Worm (Caenorhabditis elegans) whole organism, mixed stage, embryonic: ENCODE measurements around the gene fbxb-10.

ENCODE experiments used
- M03D4.4 ChIP-seq: sonication (generic microtip); optimal IDR thresholded peaks from 2 replicates; lab custom pipeline; 2017; ENCODE audit warnings: mild to moderate bottlenecking, missing genetic modification characterization, missing compliant biosample characterization
- bed-3 ChIP-seq: fragments of 200-800 bp; sonication (Bioruptor generic); optimal IDR thresholded peaks from 3 replicates; lab custom pipeline; 2018; ENCODE audit warnings: mild to moderate bottlenecking, missing genetic modification characterization, moderate library complexity, missing compliant biosample characterization
- ceh-43 ChIP-seq: fragments of 200-800 bp; sonication (Bioruptor generic); optimal IDR thresholded peaks from 2 replicates; lab custom pipeline; 2018; ENCODE audit warnings: mild to moderate bottlenecking, missing genetic modification characterization, moderate library complexity, missing compliant biosample characterization
- ces-1 ChIP-seq: fragments of 150-350 bp; optimal IDR thresholded peaks from 2 replicates; lab custom pipeline; 2014; ENCODE audit warnings: missing biosample characterization, missing genetic modification reagents, missing genetic modification characterization
- elt-1 ChIP-seq: sonication (generic microtip); optimal IDR thresholded peaks from 2 replicates; lab custom pipeline; 2017; ENCODE audit warnings: missing genetic modification characterization, mild to moderate bottlenecking, missing compliant biosample characterization, antibody characterized with exemption, moderate library complexity, borderline replicate concordance; ENCODE audit not compliant: insufficient read depth
- nhr-237 ChIP-seq: fragments of 150-350 bp; optimal IDR thresholded peaks from 2 replicates; lab custom pipeline; 2014; ENCODE audit warnings: missing biosample characterization, missing genetic modification characterization
- nhr-28 ChIP-seq: fragments of 150-350 bp; optimal IDR thresholded peaks from 2 replicates; lab custom pipeline; 2014; ENCODE audit warnings: missing biosample characterization, missing genetic modification characterization
- sem-2 ChIP-seq: fragments of 200-800 bp; sonication (Bioruptor generic); optimal IDR thresholded peaks from 2 replicates; lab custom pipeline; 2018; ENCODE audit warnings: mild to moderate bottlenecking, missing genetic modification characterization, missing compliant biosample characterization
- sptf-1 ChIP-seq: sonication (generic microtip); optimal IDR thresholded peaks from 2 replicates; lab custom pipeline; 2017; ENCODE audit warnings: mild to moderate bottlenecking, missing genetic modification characterization, moderate library complexity, missing compliant biosample characterization
- ztf-11 ChIP-seq: fragments of 150-350 bp; optimal IDR thresholded peaks from 2 replicates; lab custom pipeline; 2014; ENCODE audit warnings: missing biosample characterization, missing genetic modification characterization

DNA sequence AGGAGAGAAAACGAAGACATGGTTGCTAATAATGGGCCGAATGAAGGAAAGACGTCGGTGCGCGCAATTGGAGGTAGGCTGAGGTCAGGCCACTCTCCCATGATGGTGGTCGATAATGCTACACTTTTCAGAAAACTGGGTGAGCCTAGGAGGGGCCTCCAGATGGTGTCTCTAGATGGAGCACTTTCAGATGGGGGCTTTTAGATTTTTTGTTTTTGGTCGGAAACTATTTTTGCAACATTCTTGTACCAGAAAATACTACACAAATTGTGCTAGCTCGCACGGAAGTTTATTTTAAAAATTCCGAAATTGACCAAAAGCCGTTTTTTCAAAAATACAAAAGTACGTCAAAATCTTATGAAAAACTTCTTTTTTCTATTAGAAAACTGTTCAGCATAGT lies at the start of gene fbxb-10:
- TF ChIP-seq nhr-237 (tag; lab: Kevin White, UChicago), result no peak
- TF ChIP-seq elt-1, result no peak
- TF ChIP-seq nhr-28 (tag; lab: Kevin White, UChicago), result no peak
- no peak for TF ChIP-seq ztf-11 (tag; lab: Kevin White, UChicago)
- no peak for TF ChIP-seq M03D4.4 (tag; lab: Kevin White, UChicago)
- no peak for TF ChIP-seq ces-1 (GFP tag; lab: Kevin White, UChicago)
- TF ChIP-seq sptf-1 (tag; lab: Kevin White, UChicago), result no peak
- TF ChIP-seq ceh-43 (GFP tag; lab: Kevin White, UChicago), result no peak
- no peak for TF ChIP-seq sem-2 (GFP tag; lab: Kevin White, UChicago)
- TF ChIP-seq bed-3 (GFP tag; lab: Kevin White, UChicago), result no peak
